Fruit fly (Drosophila melanogaster): ENCODE results near the gene CG14234.

Gene CG14234

DNA sequence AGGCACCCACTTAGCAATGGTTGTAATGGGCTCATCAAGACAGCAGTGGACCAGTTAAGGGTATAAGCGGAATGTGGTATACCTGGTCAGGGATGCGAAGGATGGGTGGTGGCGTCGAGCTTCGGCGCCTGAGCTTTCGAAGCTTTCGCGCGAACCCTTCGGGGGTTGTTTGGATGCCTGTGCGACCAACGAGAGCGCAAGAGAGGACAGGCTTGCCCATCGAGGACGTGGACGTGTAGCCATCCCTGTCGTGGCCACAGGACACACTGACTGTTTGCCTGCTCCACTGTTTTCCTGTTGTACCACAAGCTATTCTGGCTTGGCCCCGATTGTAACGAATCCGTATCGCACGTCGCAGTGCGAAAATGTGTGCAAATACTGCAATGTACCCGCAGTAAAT, at the start of gene CG14234:
Gene CG14234 (plus strand): TSS at position 301 of the 400 bp plus-strand sequence.
- no peak for TF ChIP-seq Myc (optimal IDR thresholded peaks at IDR 0.05)
- no peak for TF ChIP-seq Sin3A (optimal IDR thresholded peaks at IDR 0.05)
- TF ChIP-seq h (optimal IDR thresholded peaks at IDR 0.05): no peak
- no peak for TF ChIP-seq psq (optimal IDR thresholded peaks at IDR 0.05)
- no peak for TF ChIP-seq insv (optimal IDR thresholded peaks at IDR 0.05)
- no peak for TF ChIP-seq ttk (optimal IDR thresholded peaks at IDR 0.05)

DNA sequence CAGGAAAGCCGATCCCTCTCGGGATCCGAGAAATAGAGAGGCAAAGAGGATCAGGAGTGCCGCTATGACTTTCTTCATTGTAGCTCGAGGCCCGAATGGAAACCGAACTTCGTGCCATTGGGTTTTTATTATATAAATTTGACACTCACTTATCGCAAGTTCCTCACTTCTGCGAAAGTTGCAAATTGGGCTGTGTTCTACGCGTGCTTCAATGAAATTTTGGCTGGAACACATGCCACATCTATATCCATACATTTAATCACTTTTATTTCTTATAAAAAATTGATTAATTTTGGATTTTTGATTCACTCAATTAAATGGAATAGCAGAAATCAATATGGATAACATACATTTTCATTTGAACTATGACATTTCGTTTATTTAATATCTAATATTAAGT, 46.5 kb upstream of the CG14234 start, which contains the start of gene CG14227:
Gene CG14227 (minus strand): TSS at position 101 of the 400 bp plus-strand sequence.
- no peak for TF ChIP-seq Sin3A (optimal IDR thresholded peaks at IDR 0.05)
- no peak for TF ChIP-seq insv (optimal IDR thresholded peaks at IDR 0.05)
- no peak for TF ChIP-seq h (optimal IDR thresholded peaks at IDR 0.05)
- no peak for TF ChIP-seq Myc (optimal IDR thresholded peaks at IDR 0.05)
- TF ChIP-seq ttk (optimal IDR thresholded peaks at IDR 0.05): no peak
- no peak for TF ChIP-seq psq (optimal IDR thresholded peaks at IDR 0.05)

DNA sequence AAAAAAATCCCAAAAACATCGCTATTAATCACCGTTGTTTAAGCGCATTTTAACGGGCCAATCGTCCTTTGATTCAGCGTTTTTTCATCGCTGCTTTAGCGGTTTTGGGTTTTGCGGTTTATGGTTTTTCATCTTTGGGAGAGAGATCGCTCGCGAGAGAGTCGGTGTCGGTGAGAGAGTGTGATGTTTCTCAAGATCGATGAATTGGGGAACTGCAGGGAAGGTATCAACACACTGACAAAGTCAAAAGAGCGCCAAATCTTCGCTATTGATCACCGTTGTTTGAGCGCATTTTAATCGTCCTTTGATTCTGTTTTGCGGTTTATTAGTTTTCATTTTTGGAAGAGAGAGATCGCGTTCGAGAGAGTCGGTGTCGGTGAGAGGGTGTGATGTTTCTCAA, 45.3 kb upstream of the CG14234 start:
- no peak for TF ChIP-seq psq (optimal IDR thresholded peaks at IDR 0.05)
- TF ChIP-seq h (optimal IDR thresholded peaks at IDR 0.05): no peak
- no peak for TF ChIP-seq ttk (optimal IDR thresholded peaks at IDR 0.05)
- TF ChIP-seq insv (optimal IDR thresholded peaks at IDR 0.05): no peak
- no peak for TF ChIP-seq Myc (optimal IDR thresholded peaks at IDR 0.05)
- TF ChIP-seq Sin3A (optimal IDR thresholded peaks at IDR 0.05): no peak

DNA sequence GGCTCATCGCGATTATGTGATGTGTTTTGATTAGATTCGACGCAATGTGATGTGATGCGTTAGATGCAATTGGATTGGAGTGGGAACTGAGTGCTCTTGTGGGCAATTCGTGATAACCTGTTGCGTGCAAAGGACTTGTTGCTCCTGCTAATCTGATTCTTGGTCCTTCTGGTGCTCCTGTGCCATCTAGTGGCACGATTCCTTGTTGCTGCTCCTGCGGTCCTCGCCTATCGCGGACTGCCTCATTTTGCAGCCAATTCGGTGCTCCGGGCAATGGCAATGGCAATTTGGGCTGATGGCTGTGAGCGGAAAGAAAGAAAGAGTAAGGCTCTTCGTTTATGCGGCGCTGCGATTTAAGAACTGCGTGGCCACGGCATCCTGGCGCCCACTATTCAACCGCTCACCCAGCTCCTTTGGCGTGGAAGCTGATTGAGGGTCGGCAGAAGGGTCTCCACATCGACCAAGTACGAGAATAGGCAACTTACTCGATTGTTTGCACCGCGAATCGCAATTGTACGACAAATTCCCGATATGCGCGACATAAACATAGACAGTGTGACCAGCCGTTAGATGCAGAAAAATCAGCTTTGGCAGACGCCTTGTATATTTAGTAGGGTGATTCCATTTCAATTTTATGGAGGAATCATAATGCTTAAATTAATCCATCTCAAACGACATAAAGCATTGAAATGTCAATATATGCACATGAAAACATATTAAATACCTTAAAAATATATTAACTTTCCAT, 42.2 kb upstream of the CG14234 start, which contains the start of gene Mer:
Gene Mer (minus strand): TSS at position 550 of the 748 bp plus-strand sequence.
- TF ChIP-seq insv (optimal IDR thresholded peaks at IDR 0.05) (peak; percentile 31), h (optimal IDR thresholded peaks at IDR 0.05) (no peak), Sin3A (optimal IDR thresholded peaks at IDR 0.05) (no peak), Myc (optimal IDR thresholded peaks at IDR 0.05) (no peak)

DNA sequence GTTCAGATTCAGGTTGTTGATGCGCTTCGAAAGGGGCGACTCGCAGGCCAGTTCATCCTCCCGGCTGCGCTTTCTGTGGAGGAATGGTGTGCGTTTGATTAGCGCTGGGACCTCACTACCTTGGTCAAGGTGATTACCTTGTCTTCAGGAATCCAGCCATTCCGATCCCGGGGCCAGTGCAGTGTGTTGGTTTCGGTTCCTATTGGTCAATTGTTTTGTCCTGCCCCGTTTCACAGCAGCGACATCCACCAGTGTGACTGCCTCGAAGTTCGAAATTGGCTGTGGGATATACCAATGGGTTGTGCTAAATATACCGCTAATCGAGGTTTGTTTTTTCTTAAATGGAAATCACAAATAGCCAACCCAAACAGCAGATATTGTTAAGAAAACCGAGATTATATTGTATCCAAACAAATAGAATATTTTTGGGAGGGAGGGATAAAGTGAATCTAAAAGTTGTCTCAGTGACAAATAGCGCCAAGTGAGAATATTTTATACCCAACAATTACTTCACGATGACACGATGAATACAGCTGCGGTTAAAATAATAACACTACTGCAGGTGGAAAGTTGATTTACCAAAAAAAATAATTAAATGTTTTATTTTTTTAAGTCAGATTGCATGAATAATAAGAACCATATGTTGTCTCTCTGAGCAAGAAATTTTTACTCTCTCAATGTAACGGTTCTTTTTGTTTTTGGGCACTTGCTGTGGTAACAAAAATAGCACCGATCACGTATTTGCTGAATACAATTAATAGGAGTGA, 40.4 kb upstream of the CG14234 start, which contains the start of gene CG14229:
Gene CG14229 (minus strand): TSS at position 459 of the 767 bp plus-strand sequence.
- TF ChIP-seq Sin3A (optimal IDR thresholded peaks at IDR 0.05) (no peak), psq (optimal IDR thresholded peaks at IDR 0.05) (no peak), insv (optimal IDR thresholded peaks at IDR 0.05) (no peak), h (optimal IDR thresholded peaks at IDR 0.05) (no peak), Myc (optimal IDR thresholded peaks at IDR 0.05) (no peak), ttk (optimal IDR thresholded peaks at IDR 0.05) (no peak)

DNA sequence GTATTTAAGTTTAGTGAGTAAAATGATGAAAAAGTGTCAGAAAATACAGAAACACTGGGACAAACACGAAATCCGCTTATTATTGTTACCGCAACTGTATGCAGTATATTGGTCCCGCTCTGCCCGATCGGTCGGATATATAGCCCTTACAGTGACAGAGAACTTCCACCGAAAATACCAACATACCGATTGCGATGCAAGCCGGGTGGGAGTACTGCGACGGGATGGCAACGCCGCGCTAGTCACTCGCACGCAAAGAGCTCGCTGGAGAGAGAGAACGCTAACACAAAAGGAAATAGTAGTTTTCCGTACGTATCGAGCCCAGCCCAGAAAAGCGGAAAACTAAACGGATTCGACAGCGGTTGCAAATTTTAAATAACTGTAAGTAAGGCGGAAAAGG, 38.5 kb upstream of the CG14234 start, which contains the start of gene Cdc42:
Gene Cdc42 (plus strand): TSS at position 247 of the 400 bp plus-strand sequence.
- TF ChIP-seq h (optimal IDR thresholded peaks at IDR 0.05): no peak
- no peak for TF ChIP-seq psq (optimal IDR thresholded peaks at IDR 0.05)
- TF ChIP-seq ttk (optimal IDR thresholded peaks at IDR 0.05): no peak
- no peak for TF ChIP-seq insv (optimal IDR thresholded peaks at IDR 0.05)
- TF ChIP-seq Myc (optimal IDR thresholded peaks at IDR 0.05): no peak
- TF ChIP-seq Sin3A (optimal IDR thresholded peaks at IDR 0.05): no peak

DNA sequence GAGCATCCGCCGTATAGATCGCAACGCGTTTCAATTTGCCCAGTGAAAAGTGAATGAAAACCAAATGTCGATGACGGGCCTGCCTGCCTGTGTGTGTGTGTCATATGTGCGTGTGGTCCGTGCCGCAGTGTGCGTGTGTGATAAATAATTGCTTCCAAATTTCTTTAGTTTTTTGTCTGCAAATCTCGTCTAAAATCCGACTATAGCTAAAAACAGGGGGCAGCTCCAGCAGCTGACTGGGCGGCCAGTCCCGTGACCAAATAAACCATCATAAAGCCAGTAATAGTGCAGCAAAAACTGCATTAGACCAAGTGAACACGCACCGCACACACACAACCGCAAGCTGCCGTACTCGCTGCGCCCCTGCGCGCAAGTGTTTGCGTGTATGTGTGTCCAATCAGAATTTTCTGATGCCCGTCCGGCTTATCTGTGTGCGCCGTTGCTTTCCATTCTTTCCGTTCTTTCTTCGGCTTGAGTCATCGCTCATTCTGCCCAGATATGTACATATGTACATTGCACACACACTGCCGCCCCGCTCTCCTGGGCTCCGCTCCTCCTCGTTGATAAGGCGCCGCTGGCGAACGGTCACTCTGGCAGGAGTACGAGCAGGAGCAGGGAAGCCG, 38.0 kb upstream of the CG14234 start:
- no peak for TF ChIP-seq ttk (optimal IDR thresholded peaks at IDR 0.05)
- TF ChIP-seq h (optimal IDR thresholded peaks at IDR 0.05): no peak
- TF ChIP-seq Sin3A (optimal IDR thresholded peaks at IDR 0.05): no peak
- TF ChIP-seq Myc (optimal IDR thresholded peaks at IDR 0.05): no peak
- no peak for TF ChIP-seq insv (optimal IDR thresholded peaks at IDR 0.05)
- TF ChIP-seq psq (optimal IDR thresholded peaks at IDR 0.05): no peak

DNA sequence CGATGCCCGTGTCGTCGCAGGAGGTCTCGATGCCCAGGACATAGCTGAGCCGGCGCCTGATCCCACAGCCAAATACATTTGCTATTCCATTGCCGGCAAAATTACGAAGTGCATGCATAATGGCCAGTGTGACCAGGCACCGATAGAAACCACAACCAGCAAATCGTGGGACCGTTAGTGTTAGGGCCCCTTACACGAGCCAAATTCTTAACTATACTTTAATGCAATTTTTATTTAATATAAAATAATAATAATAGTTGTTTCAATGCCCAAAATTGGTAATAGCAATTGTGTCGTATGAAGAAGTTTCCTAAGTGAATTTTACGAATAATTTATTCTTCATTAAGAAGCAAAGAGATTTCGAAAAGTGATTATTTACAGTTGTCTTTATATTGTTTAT, 33.8 kb upstream of the CG14234 start, which contains the start of gene Tcs4:
Gene Tcs4 (minus strand): TSS at position 145 of the 400 bp plus-strand sequence.
- no peak for TF ChIP-seq psq (optimal IDR thresholded peaks at IDR 0.05)
- TF ChIP-seq Sin3A (optimal IDR thresholded peaks at IDR 0.05): no peak
- no peak for TF ChIP-seq Myc (optimal IDR thresholded peaks at IDR 0.05)
- TF ChIP-seq ttk (optimal IDR thresholded peaks at IDR 0.05): no peak
- no peak for TF ChIP-seq insv (optimal IDR thresholded peaks at IDR 0.05)
- no peak for TF ChIP-seq h (optimal IDR thresholded peaks at IDR 0.05)

DNA sequence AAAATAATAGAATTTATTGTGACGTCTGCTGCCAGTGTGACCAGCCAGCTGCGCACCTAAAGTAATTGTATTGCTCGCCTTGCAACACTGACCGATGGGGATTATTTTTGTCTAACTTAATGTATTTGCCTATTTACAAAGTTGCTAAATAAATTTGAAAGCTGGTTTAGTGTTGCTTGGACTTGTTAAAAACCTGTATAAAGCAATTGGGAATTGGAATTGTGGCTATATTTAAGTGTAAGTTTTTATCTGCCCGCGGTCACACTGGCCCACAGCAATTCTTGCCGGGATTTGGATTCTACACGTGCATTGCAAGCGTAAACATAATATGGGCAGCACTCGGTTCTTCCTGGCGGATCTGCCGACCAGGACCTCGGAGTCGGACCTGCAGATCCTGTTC, 31.3 kb upstream of the CG14234 start, which contains the start of the genes CG14230 and CG14232:
Gene CG14230 (plus strand): TSS at position 94 of the 400 bp plus-strand sequence.
Gene CG14232 (minus strand): TSS at position 177 of the 400 bp plus-strand sequence.
- TF ChIP-seq ttk (optimal IDR thresholded peaks at IDR 0.05) (no peak), Sin3A (optimal IDR thresholded peaks at IDR 0.05) (no peak), psq (optimal IDR thresholded peaks at IDR 0.05) (no peak), h (optimal IDR thresholded peaks at IDR 0.05) (no peak)

DNA sequence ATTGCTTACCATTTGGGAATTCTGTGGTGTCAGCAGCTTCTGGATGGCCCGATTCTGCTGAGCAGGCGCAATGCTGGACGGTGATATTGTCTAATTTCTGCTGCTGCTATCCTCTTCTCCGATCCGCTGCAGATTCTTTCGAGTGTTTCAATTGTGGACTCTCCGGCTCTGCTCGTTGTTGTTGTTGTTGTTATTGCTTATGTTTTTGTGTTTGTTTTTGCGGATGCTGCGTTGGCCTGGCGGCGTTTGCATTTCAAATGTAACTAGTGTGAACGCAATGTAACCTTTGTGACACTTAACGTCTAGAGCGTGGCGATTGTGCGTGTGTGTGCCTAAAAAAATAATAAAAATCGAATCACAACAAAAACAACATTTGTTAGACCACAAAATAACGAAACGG, 23.4 kb upstream of the CG14234 start:
- TF ChIP-seq insv (optimal IDR thresholded peaks at IDR 0.05) (no peak), ttk (optimal IDR thresholded peaks at IDR 0.05) (no peak), Sin3A (optimal IDR thresholded peaks at IDR 0.05) (no peak), psq (optimal IDR thresholded peaks at IDR 0.05) (no peak)

DNA sequence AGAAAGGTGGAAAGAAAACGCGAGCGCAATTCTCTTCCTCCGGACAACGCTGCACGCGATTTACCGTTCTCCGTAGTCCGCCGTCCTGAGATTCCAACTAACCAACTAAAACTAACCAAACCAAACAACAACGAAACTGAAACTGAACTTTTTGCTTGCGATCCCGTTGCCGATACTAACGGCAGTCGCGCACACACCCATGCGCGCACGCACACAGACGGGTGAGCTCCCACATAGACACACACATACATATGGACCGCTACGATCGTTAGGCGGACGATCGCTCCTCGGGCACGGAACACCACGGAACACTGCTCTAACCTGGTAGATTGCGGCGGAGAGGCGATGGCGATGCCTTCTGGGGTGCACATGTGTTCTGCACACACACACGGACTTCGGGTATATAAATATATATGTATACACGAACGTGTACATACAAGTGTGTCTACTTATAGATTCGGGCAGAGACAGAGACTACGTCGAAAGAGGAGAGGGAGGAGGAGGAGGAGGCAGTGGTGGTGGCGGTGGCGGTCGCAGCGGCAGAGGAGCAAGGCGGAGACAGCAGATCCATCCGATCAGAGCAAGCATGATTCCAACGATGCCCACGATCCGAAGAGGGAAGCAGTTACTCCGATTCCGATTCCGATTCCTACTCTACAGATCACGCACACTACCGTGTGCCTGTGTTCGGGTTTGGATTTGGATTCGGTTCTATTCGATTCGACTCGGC, 22.3 kb upstream of the CG14234 start, which contains the start of gene meso18E:
Gene meso18E (minus strand): TSS at position 148 of the 730 bp plus-strand sequence.
- TF ChIP-seq ttk (optimal IDR thresholded peaks at IDR 0.05): no peak
- TF ChIP-seq insv (optimal IDR thresholded peaks at IDR 0.05): no peak
- TF ChIP-seq Myc (optimal IDR thresholded peaks at IDR 0.05): no peak
- no peak for TF ChIP-seq h (optimal IDR thresholded peaks at IDR 0.05)
- TF ChIP-seq psq (optimal IDR thresholded peaks at IDR 0.05): no peak

Measured in Kc167 (cell line).